Worm (Caenorhabditis elegans): ENCODE data around the gene ifta-2.

ifta-2 gene

DNA sequence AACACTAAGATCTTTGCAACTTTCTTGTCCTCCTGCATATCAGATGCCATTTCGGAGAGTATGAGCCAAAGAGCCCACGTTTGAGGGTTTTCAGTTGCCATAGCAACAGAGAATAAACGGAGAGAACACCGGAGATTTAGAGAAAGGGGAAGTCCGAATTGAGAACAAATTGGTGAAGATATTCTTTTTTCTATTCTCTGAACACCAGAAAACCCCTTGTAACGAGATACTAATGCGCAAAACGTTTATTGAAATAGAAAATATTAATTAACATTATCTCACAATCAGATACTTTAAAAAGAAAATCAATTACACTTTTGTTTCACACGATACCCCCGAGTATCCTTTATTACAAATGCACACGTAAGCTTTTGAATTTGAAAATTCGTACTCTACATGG lies at the start of gene ifta-2:
Gene ifta-2 (minus strand): TSS at position 101 of the 400 bp plus-strand sequence.
- TF ChIP-seq ztf-11 (tag; optimal IDR thresholded peaks at IDR 0.05) (no peak), tbx-8 (GFP tag; optimal IDR thresholded peaks at IDR 0.05) (no peak), elt-3 (tag; optimal IDR thresholded peaks at IDR 0.05) (no peak)

DNA sequence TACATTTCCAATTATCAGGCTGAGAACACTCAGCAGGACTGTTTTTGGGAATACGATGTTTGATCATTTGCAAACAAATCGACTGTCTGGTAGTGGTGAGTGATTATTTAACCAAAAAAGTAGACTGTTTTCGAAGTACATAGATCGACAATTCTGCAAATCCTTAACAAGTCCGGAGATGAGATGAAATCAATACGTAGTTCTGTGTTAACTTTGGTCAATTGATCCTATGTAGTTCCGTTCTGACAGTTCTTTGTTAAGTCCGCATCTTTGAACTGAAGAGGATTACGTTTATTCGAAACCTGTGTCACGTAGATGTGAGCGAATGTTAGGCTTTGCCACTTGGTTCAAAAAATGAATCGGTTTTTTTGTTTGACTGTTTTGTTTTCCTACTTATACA lies 49.8 kb upstream of the ifta-2 start, which contains the start of gene clec-199:
Gene clec-199 (plus strand): TSS at position 301 of the 400 bp plus-strand sequence.
- TF ChIP-seq nhr-28 (tag; optimal IDR thresholded peaks at IDR 0.05) (no peak), nhr-2 (tag; optimal IDR thresholded peaks at IDR 0.05) (no peak), unc-39 (tag; optimal IDR thresholded peaks at IDR 0.05) (no peak), lin-32 (GFP tag; optimal IDR thresholded peaks at IDR 0.05) (no peak), sptf-1 (tag; optimal IDR thresholded peaks at IDR 0.05) (no peak), elt-3 (tag; optimal IDR thresholded peaks at IDR 0.05) (no peak), nhr-76 (tag; optimal IDR thresholded peaks at IDR 0.05) (no peak), ham-2 (GFP tag; optimal IDR thresholded peaks at IDR 0.05) (no peak), nhr-237 (tag; optimal IDR thresholded peaks at IDR 0.05) (no peak)

DNA sequence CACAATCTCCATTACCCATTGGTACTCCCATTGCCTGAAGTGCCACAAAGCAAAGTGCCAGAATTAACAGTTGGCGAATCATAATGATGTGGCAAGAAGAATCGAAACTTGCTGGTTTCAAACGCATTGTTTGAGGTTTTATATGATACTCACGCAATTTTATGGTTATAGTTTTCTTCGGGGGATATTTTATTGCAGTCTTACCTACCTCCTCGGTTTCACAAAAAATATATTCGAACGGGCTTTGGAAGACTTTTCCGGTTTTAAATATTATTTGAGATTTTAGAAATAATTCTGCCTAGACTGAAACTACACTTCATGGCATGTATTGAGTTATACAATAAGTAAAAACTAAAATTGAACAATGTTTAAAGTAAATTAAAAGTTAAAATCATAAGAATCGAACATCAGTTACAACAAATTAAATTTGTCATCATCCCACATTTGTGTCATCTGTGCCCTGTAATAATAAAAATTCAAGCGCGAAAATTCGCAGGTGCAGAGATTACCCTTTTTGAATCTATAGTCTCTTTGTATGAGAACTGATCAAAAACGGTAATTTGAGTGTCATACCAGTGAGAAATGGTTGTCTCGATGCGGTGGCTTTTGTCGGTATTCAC lies 44.9 kb upstream of the ifta-2 start, which contains the start of the genes clec-197 and clec-198:
Gene clec-197 (minus strand): TSS at position 101 of the 620 bp plus-strand sequence.
Gene clec-198 (plus strand): TSS at position 570 of the 620 bp plus-strand sequence.
- TF ChIP-seq zip-8 (tag; optimal IDR thresholded peaks at IDR 0.05) (no peak), ceh-43 (GFP tag; optimal IDR thresholded peaks at IDR 0.05) (no peak), elt-3 (tag; optimal IDR thresholded peaks at IDR 0.05) (no peak), blmp-1 (tag; optimal IDR thresholded peaks at IDR 0.05) (no peak)

DNA sequence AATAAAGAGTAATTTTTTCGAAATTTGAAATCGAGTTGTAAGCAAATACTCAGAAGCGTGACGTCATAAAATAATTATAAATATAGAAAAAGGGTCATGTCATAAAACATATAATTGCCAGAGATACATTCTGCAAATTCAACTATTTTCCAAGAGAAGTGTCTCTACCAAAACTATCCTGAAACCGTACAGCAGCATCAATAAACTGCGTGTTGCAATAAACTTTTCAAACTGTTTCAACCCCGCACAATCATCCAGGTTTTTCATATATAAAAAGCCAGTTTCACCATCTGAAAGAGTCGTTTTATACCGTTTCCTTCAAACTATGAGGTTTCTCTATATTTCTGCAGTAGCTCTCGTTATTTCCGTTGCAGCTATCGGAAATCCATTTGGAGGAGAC lies 41.6 kb upstream of the ifta-2 start, which contains the start of gene C49C3.11:
Gene C49C3.11 (plus strand): TSS at position 301 of the 400 bp plus-strand sequence.
- TF ChIP-seq mls-2 (tag; optimal IDR thresholded peaks at IDR 0.05) (no peak), snpc-4 (tag; optimal IDR thresholded peaks at IDR 0.05) (no peak), nhr-237 (tag; optimal IDR thresholded peaks at IDR 0.05) (no peak), mep-1 (tag; optimal IDR thresholded peaks at IDR 0.05) (no peak), nhr-76 (tag; optimal IDR thresholded peaks at IDR 0.05) (no peak), elt-1 (tag; optimal IDR thresholded peaks at IDR 0.05; ENCODE audit: borderline replicate concordance, insufficient read depth) (no peak), nhr-28 (tag; optimal IDR thresholded peaks at IDR 0.05) (no peak), unc-39 (tag; optimal IDR thresholded peaks at IDR 0.05) (no peak), bed-3 (GFP tag; optimal IDR thresholded peaks at IDR 0.05) (no peak), nhr-12 (tag; optimal IDR thresholded peaks at IDR 0.05) (no peak), lin-32 (GFP tag; optimal IDR thresholded peaks at IDR 0.05) (no peak), pha-4 (tag; optimal IDR thresholded peaks at IDR 0.05) (no peak), lin-13 (tag; optimal IDR thresholded peaks at IDR 0.05) (no peak), drap-1 (GFP tag; optimal IDR thresholded peaks at IDR 0.05) (no peak), cnd-1 (tag; optimal IDR thresholded peaks at IDR 0.05) (no peak), ztf-11 (tag; optimal IDR thresholded peaks at IDR 0.05) (no peak), ham-2 (GFP tag; optimal IDR thresholded peaks at IDR 0.05) (no peak)

DNA sequence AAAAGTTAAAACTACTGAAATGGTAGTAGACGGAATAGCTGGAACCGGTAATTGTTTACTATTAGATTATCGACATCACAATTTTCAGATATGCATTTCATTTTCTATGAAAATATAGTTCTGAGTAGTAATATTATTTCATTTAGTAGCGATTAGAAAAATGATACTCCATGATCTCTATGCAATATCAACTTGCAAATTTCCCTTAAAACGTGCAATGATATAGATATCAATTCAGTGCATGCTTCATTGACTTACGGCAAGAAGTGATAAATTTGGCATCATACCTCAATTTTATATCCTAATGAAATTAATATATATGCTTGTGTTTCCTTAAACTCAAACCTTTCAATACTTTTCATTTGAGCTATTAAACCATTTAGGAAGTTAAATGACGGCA lies 40.8 kb upstream of the ifta-2 start, which contains the start of gene C49C3.21:
Gene C49C3.21 (plus strand): TSS at position 301 of the 400 bp plus-strand sequence.
- TF ChIP-seq sptf-1 (tag; optimal IDR thresholded peaks at IDR 0.05): no peak

DNA sequence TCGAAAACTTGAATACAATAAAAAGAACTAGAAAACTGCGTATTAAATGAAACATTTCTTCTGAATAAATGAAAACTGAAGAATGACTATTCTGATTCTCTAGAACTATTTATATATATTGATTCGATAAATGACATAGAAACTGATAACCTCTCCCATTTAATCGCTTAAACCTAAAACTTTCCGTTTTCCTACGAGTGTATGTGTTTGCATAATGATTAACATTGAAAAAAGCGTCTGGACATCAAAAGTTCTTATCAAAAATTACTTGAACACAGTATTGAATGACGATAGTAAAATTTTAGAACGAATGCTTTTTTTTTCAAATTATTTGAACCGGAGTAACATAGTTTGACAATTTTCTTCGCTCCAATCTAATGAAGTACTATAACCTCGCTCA lies 40.3 kb upstream of the ifta-2 start, which contains the start of gene C49C3.9:
Gene C49C3.9 (minus strand): TSS at position 136 of the 400 bp plus-strand sequence.
- no peak for TF ChIP-seq drap-1 (GFP tag; optimal IDR thresholded peaks at IDR 0.05)
- no peak for TF ChIP-seq cnd-1 (tag; optimal IDR thresholded peaks at IDR 0.05)
- TF ChIP-seq elt-3 (tag; optimal IDR thresholded peaks at IDR 0.05): no peak
- TF ChIP-seq hlh-1 (tag; optimal IDR thresholded peaks at IDR 0.05): no peak
- no peak for TF ChIP-seq blmp-1 (tag; optimal IDR thresholded peaks at IDR 0.05)
- TF ChIP-seq sem-2 (GFP tag; optimal IDR thresholded peaks at IDR 0.05): no peak
- no peak for TF ChIP-seq sptf-1 (tag; optimal IDR thresholded peaks at IDR 0.05)
- no peak for TF ChIP-seq nhr-2 (tag; optimal IDR thresholded peaks at IDR 0.05)
- TF ChIP-seq flh-1 (GFP tag; optimal IDR thresholded peaks at IDR 0.05): no peak
- no peak for TF ChIP-seq unc-62 (GFP tag; optimal IDR thresholded peaks at IDR 0.05)
- TF ChIP-seq unc-120 (tag; optimal IDR thresholded peaks at IDR 0.05; ENCODE audit: poor library complexity, severe bottlenecking): no peak
